Worm (Caenorhabditis elegans): ENCODE measurements around the gene hpo-6.

Gene hpo-6

ce11 chrIV:1567577-1567976 lies 5.6 kb downstream of the hpo-6 start:
- no peak for TF ChIP-seq vab-15 (tag; optimal IDR thresholded peaks at IDR 0.05)
- no peak for TF ChIP-seq elt-3 (tag; optimal IDR thresholded peaks at IDR 0.05)
- TF ChIP-seq grh-1 (GFP tag; IDR thresholded peaks at IDR 0.05): no peak
- TF ChIP-seq mef-2 (tag; optimal IDR thresholded peaks at IDR 0.05): no peak
- TF ChIP-seq hpl-2 (GFP tag; optimal IDR thresholded peaks at IDR 0.05): no peak
- no peak for TF ChIP-seq ceh-88 (GFP tag; IDR thresholded peaks at IDR 0.05)
- no peak for TF ChIP-seq mab-9 (GFP tag; IDR thresholded peaks at IDR 0.05)

- TF ChIP-seq sup-37 (GFP tag; optimal IDR thresholded peaks at IDR 0.05) (no peak), zag-1 (tag; optimal IDR thresholded peaks at IDR 0.05) (no peak), unc-86 (tag; optimal IDR thresholded peaks at IDR 0.05) (no peak), efl-3 (GFP tag; optimal IDR thresholded peaks at IDR 0.05) (no peak), blmp-1 (tag; optimal IDR thresholded peaks at IDR 0.05) (peak; percentile 60), nhr-237 (tag; optimal IDR thresholded peaks at IDR 0.05) (no peak), nhr-85 (tag) (no peak)
These were observed 14.7 kb downstream of the hpo-6 start, which contains the start of gene Y41D4B.14 for ce11 chrIV:1576731-1577130. Y41D4B.14 (plus strand) TSS chrIV:1577031.

ce11 chrIV:1595802-1596201 lies 33.8 kb downstream of the hpo-6 start, which contains the start of gene npp-8:
npp-8 (minus strand) TSS chrIV:1595824.
- TF ChIP-seq zag-1 (tag; optimal IDR thresholded peaks at IDR 0.05) (no peak), mab-9 (GFP tag; IDR thresholded peaks at IDR 0.05) (peak; percentile 77), F16B12.6 (tag; optimal IDR thresholded peaks at IDR 0.05) (peak; percentile 45), hlh-17 (GFP tag; optimal IDR thresholded peaks at IDR 0.05; ENCODE audit: borderline replicate concordance) (no peak), tlp-1 (tag; optimal IDR thresholded peaks at IDR 0.05) (no peak), C34B4.2 (tag; optimal IDR thresholded peaks at IDR 0.05) (no peak), unc-130 (tag; optimal IDR thresholded peaks at IDR 0.05) (peak; percentile 84), dpl-1 (GFP tag; optimal IDR thresholded peaks at IDR 0.05) (peak; percentile 82 to 85 (median 83)), isw-1 (GFP tag; IDR thresholded peaks at IDR 0.05) (peak; percentile 77), pax-3 (tag; optimal IDR thresholded peaks at IDR 0.05) (peak; percentile 64), xbp-1 (tag; optimal IDR thresholded peaks at IDR 0.05) (peak; percentile 91), aha-1 (tag; optimal IDR thresholded peaks at IDR 0.05) (no peak), nhr-28 (tag; optimal IDR thresholded peaks at IDR 0.05) (no peak), lin-13 (GFP tag; optimal IDR thresholded peaks at IDR 0.05) (peak; percentile 82), efl-1 (optimal IDR thresholded peaks at IDR 0.05) (peak; percentile 85 to 89), efl-1 (GFP tag; optimal IDR thresholded peaks at IDR 0.05 in 1 of 2) (peak; percentile 86 to 98), vab-15 (tag; optimal IDR thresholded peaks at IDR 0.05) (peak; percentile 74), egl-27 (tag; optimal IDR thresholded peaks at IDR 0.05) (no peak), lin-39 (tag; optimal IDR thresholded peaks at IDR 0.05) (peak; percentile 55), nhr-71 (tag; optimal IDR thresholded peaks at IDR 0.05) (peak; percentile 94), unc-98 (GFP tag; IDR thresholded peaks at IDR 0.05) (peak; percentile 51; the same call in 1 of the 2 replicates), egl-13 (tag; optimal IDR thresholded peaks at IDR 0.05) (peak; percentile 86), hpl-2 (GFP tag; optimal IDR thresholded peaks at IDR 0.05) (peak; percentile 50), nhr-77 (tag; optimal IDR thresholded peaks at IDR 0.05) (peak; percentile 59), lin-15B (tag; optimal IDR thresholded peaks at IDR 0.05) (peak; percentile 80), skn-1 (tag; optimal IDR thresholded peaks at IDR 0.05) (peak; percentile 88), elt-3 (tag; optimal IDR thresholded peaks at IDR 0.05) (peak in 2 of 6 experiments; percentile 26 to 73), blmp-1 (tag; optimal IDR thresholded peaks at IDR 0.05) (peak; percentile 52), alr-1 (tag; optimal IDR thresholded peaks at IDR 0.05; ENCODE audit: borderline replicate concordance) (no peak), sox-4 (tag; optimal IDR thresholded peaks at IDR 0.05) (peak; percentile 75), snu-23 (GFP tag; optimal IDR thresholded peaks at IDR 0.05) (peak; percentile 94), nhr-47 (tag; optimal IDR thresholded peaks at IDR 0.05) (peak; percentile 94), sptf-1 (tag; optimal IDR thresholded peaks at IDR 0.05) (no peak), nhr-90 (tag; optimal IDR thresholded peaks at IDR 0.05; ENCODE audit: poor library complexity) (no peak), pag-3 (tag; optimal IDR thresholded peaks at IDR 0.05; ENCODE audit: borderline replicate concordance, insufficient read depth) (no peak), lin-35 (GFP tag; optimal IDR thresholded peaks at IDR 0.05) (peak; percentile 82 to 89), mef-2 (tag; optimal IDR thresholded peaks at IDR 0.05) (no peak), ceh-63 (GFP tag; optimal IDR thresholded peaks at IDR 0.05) (no peak), nhr-19 (GFP tag; conservative IDR thresholded peaks at IDR 0.05) (peak; percentile 89), unc-30 (tag; optimal IDR thresholded peaks at IDR 0.05) (no peak), unc-86 (tag; optimal IDR thresholded peaks at IDR 0.05) (peak; percentile 84), ceh-88 (GFP tag; IDR thresholded peaks at IDR 0.05) (peak; percentile 59), sup-37 (GFP tag; optimal IDR thresholded peaks at IDR 0.05) (peak; percentile 54)

Measured in whole organism, L1 larva.